Worm (Caenorhabditis elegans) whole organism, L4 larva: ENCODE data around the gene cdh-8.

Source experiments
- D1046.2 ChIP-seq: fragments of 200-800 bp; sonication (Bioruptor generic); IDR thresholded peaks from 2 replicates; pipeline ENCODE4 v1.3.6; 2022; ENCODE audit warnings: missing genetic modification characterization, missing compliant biosample characterization
- F10B5.3 ChIP-seq: sonication (generic microtip); optimal IDR thresholded peaks from 2 replicates; lab custom pipeline; 2016; ENCODE audit warnings: mild to moderate bottlenecking, missing genetic modification characterization, missing compliant biosample characterization
- R02D3.7 ChIP-seq: fragments of 150-350 bp; sonication (generic microtip); optimal IDR thresholded peaks from 3 replicates; lab custom pipeline; 2014; ENCODE audit warnings: missing biosample characterization, missing genetic modification characterization
- T26A8.4 ChIP-seq: fragments of 200-800 bp; sonication (Bioruptor generic); IDR thresholded peaks from 2 replicates; pipeline ENCODE4 v1.3.6; 2022; ENCODE audit warnings: missing genetic modification characterization, missing compliant biosample characterization
- Y105C5A.15 ChIP-seq: fragments of 200-800 bp; sonication (Bioruptor generic); IDR thresholded peaks from 2 replicates; pipeline ENCODE4 v1.3.6; 2022; ENCODE audit warnings: missing genetic modification characterization, missing compliant biosample characterization
- Y48G9A.11 ChIP-seq: fragments of 200-800 bp; sonication (Bioruptor generic); IDR thresholded peaks from 2 replicates; pipeline ENCODE4 v1.3.6; 2022; ENCODE audit warnings: missing genetic modification reagents, missing genetic modification characterization, missing compliant biosample characterization
- arid-1 ChIP-seq: fragments of 200-800 bp; sonication (Bioruptor generic); conservative IDR thresholded peaks from 2 replicates; pipeline ENCODE4 v1.3.6; 2022; ENCODE audit warnings: missing genetic modification reagents, missing genetic modification characterization, missing compliant biosample characterization
- ctbp-1 ChIP-seq: fragments of 200-800 bp; sonication (Bioruptor generic); IDR thresholded peaks from 2 replicates; pipeline ENCODE4 v1.3.6; 2022; ENCODE audit warnings: missing genetic modification reagents, missing genetic modification characterization, missing compliant biosample characterization
- daf-12 ChIP-seq: fragments of 150-350 bp; optimal IDR thresholded peaks from 2 replicates; lab custom pipeline; 2014; ENCODE audit warnings: missing biosample characterization, missing genetic modification reagents, missing genetic modification characterization
- daf-16 ChIP-seq, 3 experiments: sonication (generic microtip); optimal IDR thresholded peaks; 2 replicates each; lab custom pipeline; 2016 to 2017; ENCODE audit warnings: missing genetic modification characterization in 3 of 3, missing genetic modification reagents in 3 of 3, mild to moderate bottlenecking in 2 of 3, missing compliant biosample characterization in 2 of 3, missing biosample characterization in 1 of 3, moderate library complexity in 1 of 3
- daf-8 ChIP-seq: fragments of 200-800 bp; sonication (Bioruptor generic); IDR thresholded peaks from 2 replicates; pipeline ENCODE4 v1.3.6; 2022; ENCODE audit warnings: missing genetic modification characterization, missing compliant biosample characterization
- dmd-6 ChIP-seq: fragments of 200-800 bp; sonication (Bioruptor generic); IDR thresholded peaks from 2 replicates; pipeline ENCODE4 v1.3.6; 2022; ENCODE audit warnings: missing genetic modification reagents, missing genetic modification characterization, missing compliant biosample characterization
- dpl-1 ChIP-seq: fragments of 150-350 bp; optimal IDR thresholded peaks from 2 replicates; lab custom pipeline; 2014; ENCODE audit warnings: missing biosample characterization, missing genetic modification reagents, missing genetic modification characterization
- duxl-1 ChIP-seq: sonication (generic microtip); optimal IDR thresholded peaks from 2 replicates; lab custom pipeline; 2016; ENCODE audit warnings: mild to moderate bottlenecking, missing genetic modification characterization, moderate library complexity, missing compliant biosample characterization; ENCODE audit not compliant: poor library complexity
- dve-1 ChIP-seq: sonication (generic microtip); optimal IDR thresholded peaks from 2 replicates; lab custom pipeline; 2017; ENCODE audit warnings: antibody characterized with exemption, mild to moderate bottlenecking, missing genetic modification characterization, missing compliant biosample characterization; ENCODE audit not compliant: insufficient read depth
- egl-43 ChIP-seq: fragments of 200-800 bp; sonication (Bioruptor generic); IDR thresholded peaks from 2 replicates; pipeline ENCODE4 v1.3.6; 2022; ENCODE audit warnings: missing genetic modification reagents, missing genetic modification characterization, missing compliant biosample characterization
- fos-1 ChIP-seq: fragments of 150-350 bp; optimal IDR thresholded peaks from 2 replicates; lab custom pipeline; 2014; ENCODE audit warnings: missing biosample characterization, missing genetic modification characterization
- hlh-11 ChIP-seq: fragments of 200-800 bp; sonication (Bioruptor generic); optimal IDR thresholded peaks from 2 replicates; lab custom pipeline; 2018; ENCODE audit warnings: mild to moderate bottlenecking, missing genetic modification characterization, missing compliant biosample characterization
- lim-7 ChIP-seq: fragments of 200-800 bp; sonication (Bioruptor generic); IDR thresholded peaks from 2 replicates; pipeline ENCODE4 v1.3.6; 2022; ENCODE audit warnings: missing genetic modification characterization, missing compliant biosample characterization
- lin-1 ChIP-seq: fragments of 200-800 bp; sonication (Bioruptor generic); IDR thresholded peaks from 2 replicates; pipeline ENCODE4 v1.3.6; 2022; ENCODE audit warnings: missing genetic modification reagents, missing genetic modification characterization, missing compliant biosample characterization
- lin-15B ChIP-seq: fragments of 150-350 bp; sonication (generic microtip); optimal IDR thresholded peaks from 3 replicates; lab custom pipeline; 2014; ENCODE audit warnings: missing biosample characterization, missing genetic modification characterization
- lin-39 ChIP-seq: fragments of 150-350 bp; optimal IDR thresholded peaks from 2 replicates; lab custom pipeline; 2014; ENCODE audit warnings: missing biosample characterization, missing genetic modification reagents, missing genetic modification characterization
- madf-5 ChIP-seq, 2 experiments: fragments of 200-800 bp; sonication (Bioruptor generic); IDR thresholded peaks; 2 replicates each; pipeline ENCODE4 v1.3.6; 2022; ENCODE audit warnings: missing compliant biosample characterization in 2 of 2, missing genetic modification characterization in 2 of 2
- madf-9 ChIP-seq: fragments of 200-800 bp; sonication (Bioruptor generic); conservative IDR thresholded peaks from 2 replicates; pipeline ENCODE4 v1.3.6; 2022; ENCODE audit warnings: missing genetic modification reagents, missing genetic modification characterization, missing compliant biosample characterization
- mdl-1 ChIP-seq, 2 experiments: fragments of 150-350 bp in 1 of 2; sonication (generic microtip) in 1 of 2; optimal IDR thresholded peaks; 2 replicates each; lab custom pipeline; 2014 to 2017; ENCODE audit warnings: missing biosample characterization in 2 of 2, missing genetic modification characterization in 2 of 2
- mes-2 ChIP-seq: sonication (generic microtip); optimal IDR thresholded peaks from 2 replicates; lab custom pipeline; 2016; ENCODE audit warnings: missing genotype, mild to moderate bottlenecking, missing genetic modification characterization, missing compliant biosample characterization; ENCODE audit not compliant: poor library complexity, severe bottlenecking
- mxl-2 ChIP-seq: fragments of 200-800 bp; sonication (Bioruptor generic); conservative IDR thresholded peaks from 2 replicates; pipeline ENCODE4 v1.3.6; 2022; ENCODE audit warnings: missing genetic modification reagents, missing genetic modification characterization, missing compliant biosample characterization
- mxl-3 ChIP-seq: fragments of 200-800 bp; sonication (Bioruptor generic); optimal IDR thresholded peaks from 2 replicates; lab custom pipeline; 2018; ENCODE audit warnings: mild to moderate bottlenecking, missing genetic modification characterization, missing compliant biosample characterization
- nhr-102 ChIP-seq: sonication (generic microtip); optimal IDR thresholded peaks from 2 replicates; lab custom pipeline; 2016; ENCODE audit warnings: mild to moderate bottlenecking, missing genetic modification characterization, moderate library complexity, missing compliant biosample characterization
- nhr-11 ChIP-seq: fragments of 150-350 bp; optimal IDR thresholded peaks from 2 replicates; lab custom pipeline; 2014; ENCODE audit warnings: missing biosample characterization, missing genetic modification characterization
- nhr-28 ChIP-seq: fragments of 150-350 bp; optimal IDR thresholded peaks from 2 replicates; lab custom pipeline; 2014; ENCODE audit warnings: missing biosample characterization, missing genetic modification characterization
- nhr-41 ChIP-seq: fragments of 200-800 bp; sonication (Bioruptor generic); IDR thresholded peaks from 2 replicates; pipeline ENCODE4 v1.3.6; 2022; ENCODE audit warnings: missing genetic modification reagents, missing genetic modification characterization, missing compliant biosample characterization
- nhr-42 ChIP-seq: fragments of 200-800 bp; sonication (Bioruptor generic); IDR thresholded peaks from 2 replicates; pipeline ENCODE4 v1.3.6; 2022; ENCODE audit warnings: missing genetic modification characterization, missing compliant biosample characterization
- nhr-48 ChIP-seq: sonication (generic microtip); optimal IDR thresholded peaks from 2 replicates; lab custom pipeline; 2016; ENCODE audit warnings: mild to moderate bottlenecking, missing genetic modification characterization, missing compliant biosample characterization
- nhr-76 ChIP-seq: fragments of 150-350 bp; optimal IDR thresholded peaks from 2 replicates; lab custom pipeline; 2014; ENCODE audit warnings: missing biosample characterization, missing genetic modification characterization
- pha-4 ChIP-seq, 2 experiments: fragments of 150-350 bp in 1 of 2; fragments of 200-800 bp in 1 of 2; sonication (Bioruptor generic) in 1 of 2; IDR thresholded peaks in 1 of 2; optimal IDR thresholded peaks in 1 of 2; 2 replicates each; pipeline versions ENCODE4 v1.3.6 to Lab custom; 2014 to 2022; ENCODE audit warnings: missing genetic modification characterization in 2 of 2, missing genetic modification reagents in 2 of 2, missing biosample characterization in 1 of 2, missing compliant biosample characterization in 1 of 2
- php-3 ChIP-seq: fragments of 200-800 bp; sonication (Bioruptor generic); IDR thresholded peaks from 2 replicates; pipeline ENCODE4 v1.3.6; 2022; ENCODE audit warnings: missing genetic modification reagents, missing genetic modification characterization, missing compliant biosample characterization
- saeg-2 ChIP-seq: fragments of 200-800 bp; sonication (Bioruptor generic); IDR thresholded peaks from 2 replicates; pipeline ENCODE4 v1.3.6; 2022; ENCODE audit warnings: missing genetic modification reagents, missing genetic modification characterization, missing compliant biosample characterization
- sdz-12 ChIP-seq: fragments of 200-800 bp; sonication (Bioruptor generic); optimal IDR thresholded peaks from 2 replicates; lab custom pipeline; 2018; ENCODE audit warnings: mild to moderate bottlenecking, missing genetic modification characterization, missing compliant biosample characterization
- skn-1 ChIP-seq: fragments of 150-350 bp; optimal IDR thresholded peaks from 2 replicates; lab custom pipeline; 2014; ENCODE audit warnings: missing biosample characterization, missing genetic modification characterization
- snpc-1.2 ChIP-seq: fragments of 200-800 bp; sonication (Bioruptor generic); IDR thresholded peaks from 2 replicates; pipeline ENCODE4 v1.3.6; 2022; ENCODE audit warnings: missing genetic modification reagents, missing genetic modification characterization, missing compliant biosample characterization
- tag-97 ChIP-seq: fragments of 200-800 bp; sonication (Bioruptor generic); IDR thresholded peaks from 2 replicates; pipeline ENCODE4 v1.3.6; 2022; ENCODE audit warnings: missing genetic modification characterization, missing compliant biosample characterization
- unc-39 ChIP-seq: sonication (generic microtip); optimal IDR thresholded peaks from 2 replicates; lab custom pipeline; 2017; ENCODE audit warnings: missing biosample characterization, missing genetic modification characterization
- unc-62 ChIP-seq, 3 experiments: fragments of 150-350 bp in 1 of 3; sonication (generic microtip); optimal IDR thresholded peaks in 2 of 3; peaks in 1 of 3; 1 replicate in 1 of 3; 2 replicates in 2 of 3; lab custom pipeline; 2014 to 2017; ENCODE audit warnings: missing biosample characterization in 3 of 3, missing genetic modification characterization in 3 of 3, missing genetic modification reagents in 3 of 3, missing genotype in 1 of 3
- vab-7 ChIP-seq: fragments of 200-800 bp; sonication (Bioruptor generic); IDR thresholded peaks from 2 replicates; pipeline ENCODE4 v1.3.6; 2022; ENCODE audit warnings: missing genetic modification reagents, missing genetic modification characterization, missing compliant biosample characterization
- zag-1 ChIP-seq: fragments of 150-350 bp; optimal IDR thresholded peaks from 2 replicates; lab custom pipeline; 2014; ENCODE audit warnings: missing biosample characterization, missing genetic modification characterization
- zfp-3 ChIP-seq: fragments of 200-800 bp; sonication (Bioruptor generic); conservative IDR thresholded peaks from 2 replicates; pipeline ENCODE4 v1.3.6; 2022; ENCODE audit warnings: missing genetic modification reagents, missing genetic modification characterization, missing compliant biosample characterization
- zip-11 ChIP-seq: fragments of 200-800 bp; sonication (Bioruptor generic); IDR thresholded peaks from 2 replicates; pipeline ENCODE4 v1.3.6; 2022; ENCODE audit warnings: missing genetic modification characterization, missing compliant biosample characterization
- ztf-7 ChIP-seq: fragments of 150-350 bp; optimal IDR thresholded peaks from 2 replicates; lab custom pipeline; 2014; ENCODE audit warnings: missing biosample characterization, missing genetic modification characterization

The cdh-8 gene

DNA sequence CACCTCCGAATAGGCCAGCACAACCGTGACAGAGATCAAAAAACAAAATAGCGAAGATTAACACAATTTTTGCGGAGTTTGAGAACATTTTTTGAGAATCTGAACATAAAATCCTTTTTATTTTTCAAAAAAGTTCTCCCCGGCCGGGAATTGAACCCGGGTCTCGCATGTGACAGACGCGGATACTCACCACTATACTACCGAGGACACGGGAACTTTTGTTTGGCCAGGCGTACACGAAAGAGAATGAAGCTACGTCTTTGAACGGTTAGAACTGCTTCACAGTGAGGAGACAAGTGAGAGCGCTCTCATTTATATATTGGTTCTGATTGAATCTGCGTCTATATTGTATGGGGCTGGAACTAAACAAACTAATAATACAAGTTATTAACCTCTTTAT, 17.1 kb upstream of the cdh-8 start, which contains the start of gene grl-26:
TSS of gene grl-26 (minus strand) at position 318 of the 400 bp plus-strand sequence.
- peak; percentile 90 for TF ChIP-seq egl-43 (GFP tag; lab: Robert Waterston, UW)
- TF ChIP-seq fos-1 (tag; lab: Kevin White, UChicago): no peak
- TF ChIP-seq mdl-1 (tag; optimal IDR thresholded peaks at IDR 0.05; lab: Kevin White, UChicago): peak in 1 of 2 experiments; percentile 75
- peak; percentile 89; the same call in 1 of the 2 replicates for TF ChIP-seq D1046.2 (GFP tag; lab: Robert Waterston, UW)
- TF ChIP-seq ctbp-1 (GFP tag; lab: Robert Waterston, UW): peak; percentile 83
- peak; percentile 47 for TF ChIP-seq ztf-7 (tag; lab: Kevin White, UChicago)
- no peak for TF ChIP-seq nhr-48 (tag; lab: Kevin White, UChicago)
- no peak for TF ChIP-seq skn-1 (tag; lab: Kevin White, UChicago)
- peak; percentile 73 for TF ChIP-seq snpc-1.2 (GFP tag; lab: Robert Waterston, UW)
- no peak for TF ChIP-seq daf-8 (GFP tag; lab: Robert Waterston, UW)
- TF ChIP-seq unc-62 (GFP tag; optimal IDR thresholded peaks at IDR 0.05 in 1 of 2; lab: Kevin White, UChicago): no peak
- no peak for TF ChIP-seq unc-62 (tag; optimal IDR thresholded peaks at IDR 0.05; lab: Kevin White, UChicago)
- peak; percentile 80 for TF ChIP-seq mes-2 (tag; lab: Kevin White, UChicago)
- 0 out of 2 replicates have a peak, but pooled peaks have one; percentile 51 for TF ChIP-seq Y105C5A.15 (GFP tag; lab: Robert Waterston, UW)
- 0 out of 2 replicates have a peak, but pooled peaks have one; percentile 40 for TF ChIP-seq saeg-2 (GFP tag; lab: Robert Waterston, UW)
- peak; percentile 81 for TF ChIP-seq T26A8.4 (GFP tag; lab: Robert Waterston, UW)
- no peak for TF ChIP-seq zag-1 (tag; lab: Kevin White, UChicago)
- TF ChIP-seq zfp-3 (GFP tag; lab: Robert Waterston, UW): peak; percentile 62; the same call in 1 of the 2 replicates
- TF ChIP-seq dpl-1: no peak
- peak; percentile 59 for TF ChIP-seq mxl-3 (GFP tag; lab: Kevin White, UChicago)
- peak; percentile 82 for TF ChIP-seq Y48G9A.11 (GFP tag; lab: Robert Waterston, UW)
- TF ChIP-seq madf-9 (GFP tag; lab: Robert Waterston, UW): peak; percentile 74
- no peak for TF ChIP-seq mxl-2 (GFP tag; lab: Robert Waterston, UW)
- TF ChIP-seq dmd-6: peak; percentile 52
- peak; percentile 82 for TF ChIP-seq lin-1 (GFP tag; lab: Robert Waterston, UW)
- TF ChIP-seq sdz-12: peak; percentile 71
- TF ChIP-seq tag-97 (GFP tag; lab: Robert Waterston, UW): no peak
- TF ChIP-seq duxl-1: peak; percentile 77
- TF ChIP-seq lin-15B (tag; lab: Kevin White, UChicago): no peak
- TF ChIP-seq nhr-41: peak; percentile 34; the same call in 1 of the 2 replicates
- TF ChIP-seq lim-7 (GFP tag; lab: Robert Waterston, UW): peak; percentile 91
- TF ChIP-seq F10B5.3: peak; percentile 2
- TF ChIP-seq daf-12 (tag; lab: Kevin White, UChicago): no peak
- peak; percentile 62 for TF ChIP-seq hlh-11 (tag; lab: Kevin White, UChicago)
- peak; percentile 93 for TF ChIP-seq arid-1
- peak in 1 of 2 experiments; percentile 89 for TF ChIP-seq daf-16 (GFP tag; optimal IDR thresholded peaks at IDR 0.05; lab: Kevin White, UChicago)
- TF ChIP-seq daf-16 (tag; optimal IDR thresholded peaks at IDR 0.05; lab: Kevin White, UChicago): peak; percentile 69
- TF ChIP-seq php-3: peak; percentile 66; the same call in 1 of the 2 replicates
- peak; percentile 59 for TF ChIP-seq dve-1
- no peak for TF ChIP-seq nhr-76
- TF ChIP-seq lin-39: no peak
- peak; percentile 60; the same call in 1 of the 2 replicates for TF ChIP-seq nhr-42 (GFP tag; lab: Robert Waterston, UW)
- TF ChIP-seq zip-11 (GFP tag; lab: Robert Waterston, UW): 0 out of 2 replicates have a peak, but pooled peaks have one; percentile 28
- peak; percentile 83; the same call in 1 of the 2 replicates for TF ChIP-seq pha-4 (GFP tag; IDR thresholded peaks at IDR 0.05; lab: Robert Waterston, UW)
- TF ChIP-seq pha-4 (tag; optimal IDR thresholded peaks at IDR 0.05; lab: Kevin White, UChicago): no peak
- peak; percentile 59 for TF ChIP-seq nhr-102 (tag; lab: Kevin White, UChicago)
- peak; percentile 65 to 94; a peak in 2 of 4 replicates for TF ChIP-seq madf-5 (GFP tag; IDR thresholded peaks at IDR 0.05; lab: Robert Waterston, UW)
- TF ChIP-seq vab-7 (GFP tag; lab: Robert Waterston, UW): peak; percentile 94
- no peak for TF ChIP-seq R02D3.7 (tag; lab: Kevin White, UChicago)
- no peak for TF ChIP-seq unc-39 (tag; lab: Kevin White, UChicago)
- TF ChIP-seq nhr-11 (tag; lab: Kevin White, UChicago): no peak
- peak; percentile 38 for TF ChIP-seq nhr-28
